Fruit fly (Drosophila melanogaster): ENCODE data around the gene Trf4-1.

The Trf4-1 gene

DNA sequence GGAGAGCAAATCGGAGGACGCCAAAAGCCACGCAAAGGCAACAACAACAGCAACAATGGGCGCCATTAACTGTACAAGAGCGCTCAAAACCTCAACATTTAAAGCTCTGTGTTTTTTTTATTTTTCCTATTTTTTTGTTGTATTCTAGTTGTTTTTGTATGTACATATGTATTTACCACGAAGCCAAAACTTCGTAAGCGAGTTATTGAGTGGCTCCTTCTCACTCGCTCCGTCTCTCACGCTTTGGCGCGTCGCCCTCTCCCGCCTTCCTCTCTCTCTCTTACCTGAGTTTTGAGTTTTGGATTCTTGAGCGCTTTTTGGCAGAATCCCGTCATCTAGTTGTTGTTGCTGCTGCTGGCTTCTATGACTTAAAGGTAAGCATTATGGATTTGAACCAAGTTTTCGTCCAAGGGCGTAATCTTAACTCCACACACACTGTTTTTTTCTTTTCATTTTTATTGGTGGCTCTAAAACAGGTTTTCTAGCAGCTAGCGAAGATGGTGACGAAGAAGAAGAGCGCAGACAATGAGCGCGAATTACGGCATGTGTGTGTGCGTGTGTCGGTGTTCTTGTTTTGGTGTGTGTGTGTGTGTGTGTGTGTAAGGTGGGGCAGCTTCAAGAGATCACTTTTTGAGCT, 42.0 kb upstream of the Trf4-1 start:
- peak; percentile 20; the same call in 1 of the 3 replicates for TF ChIP-seq CG6163 (GFP tag; IDR thresholded peaks at IDR 0.05)
- TF ChIP-seq CG6808 (GFP tag; optimal IDR thresholded peaks at IDR 0.05), result peak; percentile 47
- TF ChIP-seq cyc (GFP tag; optimal IDR thresholded peaks at IDR 0.05), result no peak
- TF ChIP-seq Ets96B (tag; optimal IDR thresholded peaks at IDR 0.05), result peak; percentile 13
- peak; percentile 45 for TF ChIP-seq CG9139 (GFP tag; optimal IDR thresholded peaks at IDR 0.05)
- no peak for TF ChIP-seq CG11294 (GFP tag; IDR thresholded peaks at IDR 0.05)
- TF ChIP-seq CG32006 (GFP tag; optimal IDR thresholded peaks at IDR 0.05), result no peak
- TF ChIP-seq CG8632 (GFP tag; optimal IDR thresholded peaks at IDR 0.05), result no peak
- no peak for TF ChIP-seq CG34406 (GFP tag; optimal IDR thresholded peaks at IDR 0.05)
- peak; percentile 45; the same call in 1 of the 3 replicates for TF ChIP-seq eg (GFP tag; IDR thresholded peaks at IDR 0.05)
- no peak for TF ChIP-seq svp (GFP tag)
- peak; percentile 75 for TF ChIP-seq Eip78C (GFP tag)
- TF ChIP-seq CG8119 (GFP tag; IDR thresholded peaks at IDR 0.05), result peak; percentile 22; the same call in 1 of the 3 replicates
- TF ChIP-seq spab (GFP tag; optimal IDR thresholded peaks at IDR 0.05), result peak; percentile 27
- TF ChIP-seq dsx (GFP tag; optimal IDR thresholded peaks at IDR 0.05; ENCODE audit: poor library complexity, severe bottlenecking), result peak; percentile 9
- TF ChIP-seq ss (GFP tag; optimal IDR thresholded peaks at IDR 0.05), result peak; percentile 59 to 74
- no peak for TF ChIP-seq OdsH (GFP tag; optimal IDR thresholded peaks at IDR 0.05)

DNA sequence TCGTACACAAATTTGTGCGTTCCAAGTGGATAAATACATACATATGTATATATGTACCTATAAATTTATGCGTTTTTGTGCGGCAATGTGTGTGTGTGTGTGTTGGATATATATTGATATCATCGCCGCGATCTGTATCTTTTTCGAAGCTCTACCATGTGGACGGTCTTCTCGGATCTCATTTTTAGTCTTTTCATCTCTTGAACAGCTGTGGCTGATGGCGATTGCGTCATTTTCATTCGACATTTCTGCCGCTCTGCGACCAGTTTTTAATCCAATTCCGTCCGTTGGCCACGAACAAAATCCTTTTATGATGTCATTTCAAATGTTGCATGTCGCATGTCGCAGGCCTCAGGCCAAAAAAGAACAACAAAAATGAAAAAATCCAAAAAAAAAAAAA, 39.6 kb upstream of the Trf4-1 start:
- TF ChIP-seq vri (GFP tag; optimal IDR thresholded peaks at IDR 0.05) (peak; percentile 28), CG6163 (GFP tag; IDR thresholded peaks at IDR 0.05) (no peak)

DNA sequence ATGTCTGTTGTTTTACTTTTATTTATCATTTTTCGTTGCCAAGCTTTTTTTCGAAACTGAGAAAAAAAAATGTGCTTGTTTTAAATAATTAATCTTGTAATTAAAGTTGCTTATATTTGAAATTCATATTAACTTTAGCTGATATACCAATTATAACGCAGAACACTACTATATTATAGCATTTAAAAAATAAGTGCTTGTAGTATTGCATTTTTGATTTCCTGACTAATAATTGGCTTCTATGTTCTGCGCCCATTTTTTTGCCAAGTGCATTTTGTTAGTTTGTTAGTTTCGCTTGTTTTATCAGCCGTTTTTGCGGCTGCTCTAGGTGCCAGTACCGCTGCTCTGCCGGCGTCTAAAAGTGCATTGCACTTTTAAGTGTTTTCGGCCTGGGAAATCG, 38.6 kb upstream of the Trf4-1 start:
- TF ChIP-seq CG32006 (GFP tag; optimal IDR thresholded peaks at IDR 0.05), result peak; percentile 71
- TF ChIP-seq CG7368 (GFP tag; optimal IDR thresholded peaks at IDR 0.05), result no peak
- peak; percentile 67 for TF ChIP-seq CG6276 (GFP tag; optimal IDR thresholded peaks at IDR 0.05)
- peak; percentile 52 for TF ChIP-seq Lpt (GFP tag; optimal IDR thresholded peaks at IDR 0.05)
- TF ChIP-seq eg (GFP tag; IDR thresholded peaks at IDR 0.05), result peak; percentile 67; the same call in 2 of the 3 replicates
- no peak for TF ChIP-seq Smox (GFP tag; optimal IDR thresholded peaks at IDR 0.05)
- TF ChIP-seq salr (GFP tag; optimal IDR thresholded peaks at IDR 0.05), result peak in 1 of 2 experiments; percentile 10
- TF ChIP-seq CG15336 (GFP tag; IDR thresholded peaks at IDR 0.05), result peak; percentile 72
- TF ChIP-seq spab (GFP tag; optimal IDR thresholded peaks at IDR 0.05), result no peak
- peak; percentile 71 for TF ChIP-seq CG8119 (GFP tag; IDR thresholded peaks at IDR 0.05)
- TF ChIP-seq Eip78C (GFP tag), result peak; percentile 62
- peak; percentile 10 for TF ChIP-seq dac (GFP tag; optimal IDR thresholded peaks at IDR 0.05)
- no peak for TF ChIP-seq CG31627 (GFP tag; optimal IDR thresholded peaks at IDR 0.05)
- TF ChIP-seq Gug (GFP tag; IDR thresholded peaks at IDR 0.05), result peak; percentile 52
- TF ChIP-seq CG4318 (GFP tag; optimal IDR thresholded peaks at IDR 0.05), result peak; percentile 38
- peak; percentile 28; the same call in 1 of the 3 replicates for TF ChIP-seq CG6163 (GFP tag; IDR thresholded peaks at IDR 0.05)
- TF ChIP-seq acj6 (GFP tag; optimal IDR thresholded peaks at IDR 0.05), result peak; percentile 16
- peak; percentile 13 for TF ChIP-seq OdsH (GFP tag; optimal IDR thresholded peaks at IDR 0.05)
- TF ChIP-seq CG11294 (GFP tag; IDR thresholded peaks at IDR 0.05), result 0 out of 2 replicates have a peak, but pooled peaks have one; percentile 13
- TF ChIP-seq Hr4 (GFP tag; optimal IDR thresholded peaks at IDR 0.05), result peak; percentile 66
- TF ChIP-seq Hr39 (GFP tag; optimal IDR thresholded peaks at IDR 0.05), result no peak

DNA sequence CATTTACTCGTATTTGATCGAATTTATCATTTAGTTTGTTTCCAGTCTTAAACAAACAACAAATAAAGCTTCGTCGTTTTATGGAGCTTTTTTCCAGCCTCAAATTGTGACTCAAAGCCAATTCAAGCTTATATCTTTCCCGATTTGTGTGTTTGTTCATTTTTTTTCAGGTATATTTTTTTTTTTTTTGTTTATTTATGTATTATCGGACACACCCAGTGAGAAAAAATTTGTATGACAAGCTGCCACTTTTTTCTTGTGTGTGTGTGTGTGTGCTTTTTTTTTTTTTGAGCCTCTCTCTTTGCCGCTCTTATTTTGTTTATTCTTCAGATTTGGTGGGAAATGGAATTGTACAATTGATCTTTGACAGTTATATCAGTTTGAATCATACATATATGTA, 37.6 kb upstream of the Trf4-1 start:
- no peak for TF ChIP-seq CG16779 (tag; optimal IDR thresholded peaks at IDR 0.05)
- peak; percentile 35; the same call in 1 of the 3 replicates for TF ChIP-seq CG8119 (GFP tag; IDR thresholded peaks at IDR 0.05)
- TF ChIP-seq Ets21C (GFP tag; optimal IDR thresholded peaks at IDR 0.05), result no peak
- TF ChIP-seq Eip93F (GFP tag; optimal IDR thresholded peaks at IDR 0.05), result no peak
- TF ChIP-seq Ets96B (tag; optimal IDR thresholded peaks at IDR 0.05), result no peak
- TF ChIP-seq Blimp-1 (GFP tag; optimal IDR thresholded peaks at IDR 0.05), result no peak
- TF ChIP-seq CG9139 (GFP tag; optimal IDR thresholded peaks at IDR 0.05), result no peak
- no peak for TF ChIP-seq CG4318 (GFP tag; optimal IDR thresholded peaks at IDR 0.05)
- no peak for TF ChIP-seq fd59A (GFP tag; optimal IDR thresholded peaks at IDR 0.05)
- TF ChIP-seq ss (GFP tag; optimal IDR thresholded peaks at IDR 0.05), result no peak
- TF ChIP-seq Met (GFP tag; optimal IDR thresholded peaks at IDR 0.05), result peak; percentile 22
- no peak for TF ChIP-seq fd85E (GFP tag; optimal IDR thresholded peaks at IDR 0.05)
- TF ChIP-seq Eip78C (GFP tag), result peak; percentile 38
- TF ChIP-seq eg (GFP tag; IDR thresholded peaks at IDR 0.05), result peak; percentile 37; the same call in 1 of the 3 replicates
- no peak for TF ChIP-seq CG11902 (GFP tag; optimal IDR thresholded peaks at IDR 0.05)
- TF ChIP-seq CG6163 (GFP tag; IDR thresholded peaks at IDR 0.05), result no peak
- TF ChIP-seq Sox14 (GFP tag; optimal IDR thresholded peaks at IDR 0.05), result no peak
- TF ChIP-seq spab (GFP tag; optimal IDR thresholded peaks at IDR 0.05), result no peak
- TF ChIP-seq CG10669 (GFP tag; optimal IDR thresholded peaks at IDR 0.05), result no peak
- TF ChIP-seq svp (GFP tag), result no peak
- TF ChIP-seq dac (GFP tag; optimal IDR thresholded peaks at IDR 0.05), result no peak
- no peak for TF ChIP-seq cyc (GFP tag; optimal IDR thresholded peaks at IDR 0.05)
- TF ChIP-seq Eip75B (GFP tag; optimal IDR thresholded peaks at IDR 0.05), result no peak
- TF ChIP-seq fkh (GFP tag; optimal IDR thresholded peaks at IDR 0.05), result peak; percentile 35
- TF ChIP-seq CG8632 (GFP tag; optimal IDR thresholded peaks at IDR 0.05), result peak; percentile 14
